Worm (Caenorhabditis elegans) whole organism, late embryonic: ENCODE data around the gene F43E2.1.

ENCODE experiments used
- C38D4.7 ChIP-seq: fragments of 200-800 bp; sonication (Bioruptor generic); optimal IDR thresholded peaks from 2 replicates; lab custom pipeline; 2018; ENCODE audit warnings: mild to moderate bottlenecking, missing genetic modification characterization, moderate library complexity, missing compliant biosample characterization
- F13H6.1 ChIP-seq: sonication (generic microtip); optimal IDR thresholded peaks from 2 replicates; lab custom pipeline; 2016; ENCODE audit warnings: missing genetic modification characterization, missing compliant biosample characterization
- K02D7.2 ChIP-seq: sonication (generic microtip); optimal IDR thresholded peaks from 2 replicates; lab custom pipeline; 2017; ENCODE audit warnings: mild to moderate bottlenecking, missing genetic modification characterization, missing compliant biosample characterization
- T23F11.4 ChIP-seq: fragments of 200-800 bp; sonication (Bioruptor generic); optimal IDR thresholded peaks from 2 replicates; lab custom pipeline; 2018; ENCODE audit warnings: mild to moderate bottlenecking, missing genetic modification characterization, missing compliant biosample characterization
- ama-1 ChIP-seq: fragments of 150-350 bp; optimal IDR thresholded peaks from 2 replicates; lab custom pipeline; 2014
- ceh-14 ChIP-seq: sonication (generic microtip); optimal IDR thresholded peaks from 2 replicates; lab custom pipeline; 2016; ENCODE audit warnings: missing genotype, missing genetic modification characterization, missing compliant biosample characterization
- ceh-18 ChIP-seq: sonication (generic microtip); optimal IDR thresholded peaks from 2 replicates; lab custom pipeline; 2016; ENCODE audit warnings: missing genetic modification characterization, missing compliant biosample characterization
- ceh-19 ChIP-seq: fragments of 200-800 bp; sonication (Bioruptor generic); optimal IDR thresholded peaks from 2 replicates; lab custom pipeline; 2018; ENCODE audit warnings: mild to moderate bottlenecking, missing genetic modification characterization, missing compliant biosample characterization
- ceh-22 ChIP-seq: sonication (generic microtip); optimal IDR thresholded peaks from 2 replicates; lab custom pipeline; 2017; ENCODE audit warnings: missing biosample characterization, missing genetic modification characterization
- ceh-31 ChIP-seq: sonication (generic microtip); optimal IDR thresholded peaks from 2 replicates; lab custom pipeline; 2016; ENCODE audit warnings: missing genetic modification characterization, missing compliant biosample characterization
- ceh-34 ChIP-seq: sonication (generic microtip); optimal IDR thresholded peaks from 2 replicates; lab custom pipeline; 2016; ENCODE audit warnings: mild to moderate bottlenecking, missing genetic modification characterization, missing compliant biosample characterization
- ceh-45 ChIP-seq: fragments of 200-800 bp; sonication (Bioruptor generic); IDR thresholded peaks from 2 replicates; pipeline ENCODE4 v1.3.6; 2022; ENCODE audit warnings: missing genetic modification reagents, missing genetic modification characterization, missing compliant biosample characterization
- dmd-4 ChIP-seq: sonication (generic microtip); optimal IDR thresholded peaks from 2 replicates; lab custom pipeline; 2016; ENCODE audit warnings: borderline replicate concordance, missing genetic modification characterization, missing compliant biosample characterization
- elt-2 ChIP-seq: sonication (generic microtip); optimal IDR thresholded peaks from 2 replicates; lab custom pipeline; 2016; ENCODE audit warnings: missing genetic modification reagents, missing genetic modification characterization, missing compliant biosample characterization
- eyg-1 ChIP-seq: sonication (generic microtip); optimal IDR thresholded peaks from 2 replicates; lab custom pipeline; 2016; ENCODE audit warnings: missing genotype, missing genetic modification characterization, missing compliant biosample characterization
- fax-1 ChIP-seq: sonication (generic microtip); optimal IDR thresholded peaks from 2 replicates; lab custom pipeline; 2016; ENCODE audit warnings: missing genotype, missing genetic modification characterization, missing compliant biosample characterization
- fkh-10 ChIP-seq: fragments of 150-350 bp; optimal IDR thresholded peaks from 2 replicates; lab custom pipeline; 2014; ENCODE audit warnings: missing biosample characterization, missing genetic modification reagents, missing genetic modification characterization
- fkh-6 ChIP-seq: sonication (generic microtip); optimal IDR thresholded peaks from 2 replicates; lab custom pipeline; 2016; ENCODE audit warnings: missing genetic modification characterization, missing compliant biosample characterization
- hlh-15 ChIP-seq: sonication (generic microtip); optimal IDR thresholded peaks from 2 replicates; lab custom pipeline; 2016; ENCODE audit warnings: missing genetic modification characterization, missing compliant biosample characterization
- hlh-30 ChIP-seq: sonication (generic microtip); optimal IDR thresholded peaks from 2 replicates; lab custom pipeline; 2017; ENCODE audit warnings: antibody characterized with exemption, missing genetic modification characterization, missing compliant biosample characterization; ENCODE audit not compliant: insufficient read depth
- hlh-6 ChIP-seq: sonication (generic microtip); optimal IDR thresholded peaks from 2 replicates; lab custom pipeline; 2016; ENCODE audit warnings: missing genotype, missing genetic modification characterization, missing compliant biosample characterization
- lim-6 ChIP-seq: sonication (generic microtip); optimal IDR thresholded peaks from 2 replicates; lab custom pipeline; 2016; ENCODE audit warnings: missing genetic modification characterization, missing compliant biosample characterization
- lin-11 ChIP-seq: fragments of 200-800 bp; sonication (Bioruptor generic); optimal IDR thresholded peaks from 2 replicates; lab custom pipeline; 2018; ENCODE audit warnings: mild to moderate bottlenecking, missing genetic modification characterization, missing compliant biosample characterization
- nfya-1 ChIP-seq: sonication (generic microtip); optimal IDR thresholded peaks from 2 replicates; lab custom pipeline; 2017; ENCODE audit warnings: missing genetic modification characterization, mild to moderate bottlenecking, missing compliant biosample characterization, antibody characterized with exemption, moderate library complexity
- nhr-11 ChIP-seq: fragments of 150-350 bp; optimal IDR thresholded peaks from 2 replicates; lab custom pipeline; 2014; ENCODE audit warnings: missing biosample characterization, missing genetic modification characterization
- nhr-232 ChIP-seq: sonication (generic microtip); optimal IDR thresholded peaks from 2 replicates; lab custom pipeline; 2016; ENCODE audit warnings: missing genetic modification characterization, missing compliant biosample characterization
- pag-3 ChIP-seq: sonication (generic microtip); optimal IDR thresholded peaks from 2 replicates; lab custom pipeline; 2016; ENCODE audit warnings: missing compliant biosample characterization, missing genetic modification characterization, borderline replicate concordance
- pat-9 ChIP-seq: fragments of 200-800 bp; sonication (Bioruptor generic); optimal IDR thresholded peaks from 2 replicates; lab custom pipeline; 2018; ENCODE audit warnings: mild to moderate bottlenecking, missing genetic modification characterization, moderate library complexity, missing compliant biosample characterization
- pax-1 ChIP-seq: fragments of 150-350 bp; optimal IDR thresholded peaks from 2 replicates; lab custom pipeline; 2014; ENCODE audit warnings: missing biosample characterization, missing genetic modification characterization
- pros-1 ChIP-seq: fragments of 150-350 bp; optimal IDR thresholded peaks from 2 replicates; lab custom pipeline; 2014; ENCODE audit warnings: missing biosample characterization, missing genetic modification reagents, missing genetic modification characterization
- rnt-1 ChIP-seq: sonication (generic microtip); optimal IDR thresholded peaks from 2 replicates; lab custom pipeline; 2016; ENCODE audit warnings: missing genetic modification characterization, missing compliant biosample characterization
- sdc-2 ChIP-seq: sonication (generic microtip); optimal IDR thresholded peaks from 2 replicates; lab custom pipeline; 2016; ENCODE audit warnings: missing genotype, missing genetic modification characterization, missing compliant biosample characterization
- tbx-2 ChIP-seq: sonication (generic microtip); optimal IDR thresholded peaks from 2 replicates; lab custom pipeline; 2016; ENCODE audit warnings: missing genetic modification characterization, missing compliant biosample characterization
- tbx-7 ChIP-seq: sonication (generic microtip); optimal IDR thresholded peaks from 2 replicates; lab custom pipeline; 2016; ENCODE audit warnings: missing genotype, missing genetic modification characterization, missing compliant biosample characterization
- ttx-3 ChIP-seq: sonication (generic microtip); optimal IDR thresholded peaks from 2 replicates; lab custom pipeline; 2016; ENCODE audit warnings: missing genetic modification reagents, missing genetic modification characterization, missing compliant biosample characterization
- unc-3 ChIP-seq, 2 experiments: fragments of 200-800 bp in 1 of 2; sonication (Bioruptor generic) in 1 of 2; sonication (generic microtip) in 1 of 2; conservative IDR thresholded peaks in 1 of 2; optimal IDR thresholded peaks in 1 of 2; 2 replicates each; pipeline versions ENCODE4 v1.3.6 to Lab custom; 2016 to 2022; ENCODE audit warnings: missing compliant biosample characterization in 2 of 2, missing genetic modification characterization in 2 of 2, missing genetic modification reagents in 1 of 2
- unc-42 ChIP-seq: sonication (generic microtip); optimal IDR thresholded peaks from 2 replicates; lab custom pipeline; 2016; ENCODE audit warnings: missing genotype, missing genetic modification characterization, missing compliant biosample characterization
- unc-55 ChIP-seq: sonication (generic microtip); optimal IDR thresholded peaks from 2 replicates; lab custom pipeline; 2017; ENCODE audit warnings: missing biosample characterization, missing genetic modification reagents, missing genetic modification characterization
- unc-86 ChIP-seq: sonication (generic microtip); optimal IDR thresholded peaks from 2 replicates; lab custom pipeline; 2016; ENCODE audit warnings: missing genetic modification characterization, missing compliant biosample characterization

F43E2.1 gene

DNA sequence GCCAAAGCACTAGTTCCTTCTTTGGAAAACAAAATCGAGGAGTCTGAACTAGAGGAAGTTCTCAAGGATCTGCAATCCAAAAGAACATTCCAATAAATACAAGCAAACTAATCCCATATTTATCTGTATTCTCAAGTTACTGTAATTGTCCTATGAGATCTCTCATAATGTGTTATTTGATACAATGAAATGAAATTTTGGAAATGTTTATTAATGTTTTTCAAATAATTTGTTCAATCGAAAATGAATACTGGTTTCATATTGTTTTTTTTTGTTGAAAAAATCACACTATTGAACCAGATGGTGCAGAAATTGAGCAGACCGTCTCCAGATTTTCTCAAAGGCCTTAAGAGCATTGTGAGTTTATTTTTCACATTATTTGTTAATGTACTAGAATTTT is at the start of gene F43E2.1:
Gene F43E2.1, plus strand, starts transcription at position 301 of the 400 bp plus-strand sequence.
- TF ChIP-seq ttx-3 (tag; lab: Kevin White, UChicago) (no peak), fkh-6 (tag; lab: Kevin White, UChicago) (no peak), ceh-45 (GFP tag; lab: Robert Waterston, UW) (no peak), lim-6 (no peak), F13H6.1 (no peak)

DNA sequence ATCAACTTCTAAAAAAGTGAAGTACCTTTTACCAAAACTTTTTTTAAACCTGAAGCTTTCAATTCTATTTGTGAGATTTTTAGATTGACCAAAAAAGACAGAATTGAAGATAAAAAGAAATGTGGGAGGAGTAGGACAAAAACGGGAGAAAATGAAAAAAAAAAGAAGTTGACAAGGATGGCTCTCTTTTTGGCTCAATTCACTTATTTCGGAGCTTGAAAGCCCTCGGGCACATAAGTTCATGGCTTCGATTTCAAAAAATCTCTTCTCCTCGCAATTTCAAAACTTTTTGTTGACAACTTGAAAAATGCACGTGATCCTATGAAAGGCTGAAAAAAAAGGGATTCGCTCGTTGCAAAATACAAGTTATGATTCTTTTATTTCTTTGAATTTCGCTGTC is 48.9 kb upstream of the F43E2.1 start:
- no peak for TF ChIP-seq ceh-18 (tag; lab: Kevin White, UChicago)
- TF ChIP-seq ttx-3 (tag; lab: Kevin White, UChicago), result no peak
- TF ChIP-seq dmd-4 (tag; lab: Kevin White, UChicago), result no peak
- TF ChIP-seq hlh-15 (tag; lab: Kevin White, UChicago), result no peak
- TF ChIP-seq nfya-1 (tag; lab: Kevin White, UChicago), result no peak
- peak; percentile 25 for TF ChIP-seq unc-42 (tag; lab: Kevin White, UChicago)
- TF ChIP-seq sdc-2 (tag; lab: Kevin White, UChicago), result no peak
- TF ChIP-seq nhr-232 (tag; lab: Kevin White, UChicago), result no peak

ce11 chrII:7326997-7327396 is 48.1 kb upstream of the F43E2.1 start:
- TF ChIP-seq lin-11 (tag; lab: Kevin White, UChicago), result no peak
- TF ChIP-seq ceh-19 (GFP tag; lab: Kevin White, UChicago), result peak; percentile 30
- TF ChIP-seq elt-2 (tag; lab: Kevin White, UChicago), result no peak
- TF ChIP-seq tbx-2, result peak; percentile 11
- peak; percentile 79 for TF ChIP-seq ceh-34 (tag; lab: Kevin White, UChicago)
- peak; percentile 81 for TF ChIP-seq ceh-18 (tag; lab: Kevin White, UChicago)
- TF ChIP-seq fkh-10, result peak; percentile 29
- TF ChIP-seq F13H6.1, result no peak
- no peak for TF ChIP-seq fax-1
- TF ChIP-seq eyg-1 (tag; lab: Kevin White, UChicago), result no peak
- TF ChIP-seq ceh-14 (tag; lab: Kevin White, UChicago), result no peak
- TF ChIP-seq pag-3 (tag; lab: Kevin White, UChicago), result no peak
- TF ChIP-seq unc-86 (tag; lab: Kevin White, UChicago), result no peak
- no peak for TF ChIP-seq pros-1 (tag; lab: Kevin White, UChicago)
- no peak for TF ChIP-seq pax-1 (tag; lab: Kevin White, UChicago)
- TF ChIP-seq unc-55, result peak; percentile 8
- TF ChIP-seq fkh-6 (tag; lab: Kevin White, UChicago), result no peak
- TF ChIP-seq nfya-1 (tag; lab: Kevin White, UChicago), result peak; percentile 25
- TF ChIP-seq ceh-22, result no peak
- no peak for TF ChIP-seq tbx-7 (tag; lab: Kevin White, UChicago)
- TF ChIP-seq unc-42 (tag; lab: Kevin White, UChicago), result peak; percentile 68
- TF ChIP-seq ceh-31 (tag; lab: Kevin White, UChicago), result peak; percentile 63
- TF ChIP-seq hlh-15 (tag; lab: Kevin White, UChicago), result no peak
- TF ChIP-seq, all 69 proteins: peak for 9

- no peak for TF ChIP-seq ttx-3 (tag; lab: Kevin White, UChicago)
- no peak for TF ChIP-seq rnt-1 (tag; lab: Kevin White, UChicago)
- TF ChIP-seq pat-9 (tag; lab: Kevin White, UChicago), result no peak
- no peak for TF ChIP-seq hlh-6
- no peak for TF ChIP-seq ceh-31 (tag; lab: Kevin White, UChicago)
- TF ChIP-seq T23F11.4 (GFP tag; lab: Kevin White, UChicago), result no peak
- no peak for TF ChIP-seq C38D4.7 (GFP tag; lab: Kevin White, UChicago)
- TF ChIP-seq hlh-30 (tag; lab: Kevin White, UChicago), result no peak
- no peak for TF ChIP-seq unc-3 (GFP tag; conservative IDR thresholded peaks at IDR 0.05; lab: Robert Waterston, UW)
- no peak for TF ChIP-seq unc-3 (tag; optimal IDR thresholded peaks at IDR 0.05; lab: Kevin White, UChicago)
- no peak for TF ChIP-seq unc-55
- no peak for TF ChIP-seq ama-1
- no peak for TF ChIP-seq K02D7.2 (tag; lab: Kevin White, UChicago)
- TF ChIP-seq nhr-11, result no peak
- TF ChIP-seq nfya-1 (tag; lab: Kevin White, UChicago), result no peak
- TF ChIP-seq, all 69 proteins: peak for 0
Measured at ce11 chrII:7331224-7331623, 43.9 kb upstream of the F43E2.1 start, which contains the start of gene npax-1. TSS of gene npax-1 (minus strand) at chrII:7331324.
